Worm (Caenorhabditis elegans): Measurements from ENCODE around the gene C03A3.3.

ce11 chrX:11315392-11315791 lies 46.5 kb upstream of the C03A3.3 start, which contains the start of gene F08G12.11:
- TF ChIP-seq scrt-1 (GFP tag; IDR thresholded peaks at IDR 0.05) (no peak), hmbx-1 (tag; optimal IDR thresholded peaks at IDR 0.05) (no peak)

Data from whole organism, early embryonic.